Fruit fly (Drosophila melanogaster): ENCODE measurements around the gene CG5880.

Gene CG5880

DNA sequence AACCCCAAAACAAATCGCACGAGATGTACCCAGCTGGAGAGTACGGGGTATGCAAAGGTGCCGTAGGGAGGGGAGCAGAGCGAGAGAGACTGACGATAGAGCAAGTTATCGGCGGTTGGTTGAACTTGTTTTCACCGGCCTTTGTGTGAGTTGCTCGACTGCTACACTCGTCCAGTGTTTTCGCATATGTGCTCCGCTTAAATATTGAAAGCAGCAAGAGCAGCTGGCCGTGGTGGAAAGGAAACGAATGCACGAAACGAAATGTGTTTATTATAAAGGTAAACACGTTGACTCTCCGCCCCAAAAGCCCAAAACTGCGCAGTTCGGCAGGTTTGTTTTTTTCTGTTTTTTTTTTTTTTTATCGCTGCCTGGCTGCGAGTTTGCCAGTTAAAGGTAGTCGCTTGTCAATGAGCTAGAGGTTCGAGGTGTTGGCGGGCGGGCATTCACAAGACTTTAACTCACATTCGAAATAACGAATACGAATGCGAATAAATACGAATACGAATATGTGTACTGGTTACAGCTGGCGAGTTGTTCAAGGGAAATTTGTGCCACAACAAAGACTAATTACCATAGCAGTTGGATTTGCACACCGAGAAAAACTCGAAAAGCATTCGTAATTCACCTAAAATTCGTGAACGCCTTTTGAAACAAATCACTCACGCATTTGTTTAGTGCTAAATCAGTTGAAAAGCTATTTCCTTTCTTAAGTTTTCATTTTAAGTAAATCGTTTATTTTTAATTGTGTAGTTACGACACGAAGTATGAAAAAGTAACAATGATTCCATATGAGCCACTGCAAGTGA lies 13.2 kb downstream of the CG5880 start (continued):
- peak; percentile 71 for TF ChIP-seq CG7368 (GFP tag; optimal IDR thresholded peaks at IDR 0.05)
- TF ChIP-seq CG34406 (GFP tag; optimal IDR thresholded peaks at IDR 0.05), result peak; percentile 69
- TF ChIP-seq net (GFP tag; optimal IDR thresholded peaks at IDR 0.05), result peak; percentile 77
- peak; percentile 84 for TF ChIP-seq Hr4 (GFP tag; optimal IDR thresholded peaks at IDR 0.05)
- TF ChIP-seq CG6854 (GFP tag; optimal IDR thresholded peaks at IDR 0.05), result no peak
- TF ChIP-seq fd59A (GFP tag; optimal IDR thresholded peaks at IDR 0.05), result peak; percentile 33
- peak; percentile 72 for TF ChIP-seq lz (GFP tag; optimal IDR thresholded peaks at IDR 0.05)
- TF ChIP-seq dsx (GFP tag; optimal IDR thresholded peaks at IDR 0.05; ENCODE audit: poor library complexity, severe bottlenecking), result peak; percentile 67
- peak; percentile 40 for TF ChIP-seq Lpt (GFP tag; optimal IDR thresholded peaks at IDR 0.05)
- peak; percentile 83 for TF ChIP-seq esn (GFP tag; optimal IDR thresholded peaks at IDR 0.05)
- TF ChIP-seq CG6163 (GFP tag; IDR thresholded peaks at IDR 0.05), result peak; percentile 78
- TF ChIP-seq fd85E (GFP tag; optimal IDR thresholded peaks at IDR 0.05), result peak; percentile 51
- no peak for TF ChIP-seq CG10631 (GFP tag; optimal IDR thresholded peaks at IDR 0.05)
- peak; percentile 38 to 45 for TF ChIP-seq salr (GFP tag; optimal IDR thresholded peaks at IDR 0.05)
- TF ChIP-seq Hr38 (GFP tag; optimal IDR thresholded peaks at IDR 0.05), result no peak
- peak; percentile 85 for TF ChIP-seq Met (GFP tag; optimal IDR thresholded peaks at IDR 0.05)
- peak; percentile 76 for TF ChIP-seq acj6 (GFP tag; optimal IDR thresholded peaks at IDR 0.05)
- peak; percentile 88 for TF ChIP-seq eg (GFP tag; IDR thresholded peaks at IDR 0.05)
- peak; percentile 70 for TF ChIP-seq CG6792 (GFP tag; optimal IDR thresholded peaks at IDR 0.05)
- TF ChIP-seq ss (GFP tag; optimal IDR thresholded peaks at IDR 0.05), result peak; percentile 5 to 68
- peak; percentile 52 for TF ChIP-seq CG3032 (tag; optimal IDR thresholded peaks at IDR 0.05)
- TF ChIP-seq cyc (GFP tag; optimal IDR thresholded peaks at IDR 0.05), result peak; percentile 73

dm6 chr3R:27130551-27131161 lies 14.1 kb downstream of the CG5880 start:
- TF ChIP-seq vri (GFP tag; optimal IDR thresholded peaks at IDR 0.05) (peak; percentile 0), CG10631 (GFP tag; optimal IDR thresholded peaks at IDR 0.05) (no peak), Eip78C (GFP tag) (peak; percentile 53)

- no peak for TF ChIP-seq eg (GFP tag; IDR thresholded peaks at IDR 0.05)
- TF ChIP-seq Met (GFP tag; optimal IDR thresholded peaks at IDR 0.05), result no peak
- TF ChIP-seq CG10631 (GFP tag; optimal IDR thresholded peaks at IDR 0.05), result no peak
- TF ChIP-seq achi (GFP tag; optimal IDR thresholded peaks at IDR 0.05), result no peak
- no peak for TF ChIP-seq topi (GFP tag; optimal IDR thresholded peaks at IDR 0.05)
- no peak for TF ChIP-seq Gug (GFP tag; IDR thresholded peaks at IDR 0.05)
- TF ChIP-seq Ets96B (tag; optimal IDR thresholded peaks at IDR 0.05), result no peak
- no peak for TF ChIP-seq Eip75B (GFP tag; optimal IDR thresholded peaks at IDR 0.05)
- TF ChIP-seq Smox (GFP tag; optimal IDR thresholded peaks at IDR 0.05), result no peak
- no peak for TF ChIP-seq CG11902 (GFP tag; optimal IDR thresholded peaks at IDR 0.05)
- no peak for TF ChIP-seq OdsH (GFP tag; optimal IDR thresholded peaks at IDR 0.05)
- no peak for TF ChIP-seq CG8632 (GFP tag; optimal IDR thresholded peaks at IDR 0.05)
- TF ChIP-seq Lpt (GFP tag; optimal IDR thresholded peaks at IDR 0.05), result no peak
- TF ChIP-seq CG34406 (GFP tag; optimal IDR thresholded peaks at IDR 0.05), result no peak
- TF ChIP-seq svp (GFP tag), result no peak
- no peak for TF ChIP-seq CG10669 (GFP tag; optimal IDR thresholded peaks at IDR 0.05)
- no peak for TF ChIP-seq salr (GFP tag; optimal IDR thresholded peaks at IDR 0.05)
- no peak for TF ChIP-seq CG9139 (GFP tag; optimal IDR thresholded peaks at IDR 0.05)
- no peak for TF ChIP-seq CG7368 (GFP tag; optimal IDR thresholded peaks at IDR 0.05)
- peak; percentile 52 for TF ChIP-seq Blimp-1 (GFP tag; optimal IDR thresholded peaks at IDR 0.05)
- TF ChIP-seq net (GFP tag; optimal IDR thresholded peaks at IDR 0.05), result no peak
- TF ChIP-seq CG6854 (GFP tag; optimal IDR thresholded peaks at IDR 0.05), result peak; percentile 7
- peak; percentile 88 for TF ChIP-seq fkh (GFP tag; optimal IDR thresholded peaks at IDR 0.05)
- TF ChIP-seq Eip93F (GFP tag; optimal IDR thresholded peaks at IDR 0.05), result no peak
- TF ChIP-seq CG8319 (GFP tag; optimal IDR thresholded peaks at IDR 0.05), result no peak
- TF ChIP-seq pdm3 (GFP tag; optimal IDR thresholded peaks at IDR 0.05), result no peak
- TF ChIP-seq CG6276 (GFP tag; optimal IDR thresholded peaks at IDR 0.05), result no peak
- no peak for TF ChIP-seq CG15336 (GFP tag; IDR thresholded peaks at IDR 0.05)
- no peak for TF ChIP-seq CG31627 (GFP tag; optimal IDR thresholded peaks at IDR 0.05)
- peak; percentile 36 for TF ChIP-seq Eip78C (GFP tag)
- no peak for TF ChIP-seq CG3919 (GFP tag; optimal IDR thresholded peaks at IDR 0.05)
- TF ChIP-seq CG32006 (GFP tag; optimal IDR thresholded peaks at IDR 0.05), result no peak
Measured at dm6 chr3R:27131408-27131807, 14.9 kb downstream of the CG5880 start.

Measured in whole organism, prepupa.